Worm (Caenorhabditis elegans): Measurements from ENCODE around the gene F52G3.8.

DNA sequence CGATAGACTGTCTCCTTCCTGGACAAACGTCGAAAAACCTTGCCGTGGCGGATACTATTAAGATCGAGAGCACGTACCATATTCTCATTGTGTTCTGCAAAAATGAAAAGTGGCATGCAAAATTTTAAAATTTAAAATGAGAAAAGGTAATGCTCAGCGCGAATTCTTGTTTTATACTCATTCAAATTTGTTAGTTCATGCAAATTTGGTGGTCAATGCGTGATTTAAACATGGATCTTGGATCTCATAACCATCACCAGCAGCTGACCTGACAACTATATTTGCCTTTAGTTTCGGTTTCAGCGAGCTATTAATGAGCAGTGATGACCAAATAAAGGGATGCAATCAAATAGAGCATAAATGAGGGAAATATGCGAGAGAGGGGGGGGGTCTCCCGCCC lies 23.3 kb upstream of the F52G3.8 start, which contains the start of gene F52G3.5:
- TF ChIP-seq ztf-29 (GFP tag; IDR thresholded peaks at IDR 0.05) = no peak
- TF ChIP-seq med-1 (GFP tag; optimal IDR thresholded peaks at IDR 0.05; ENCODE audit: insufficient read depth) = no peak
- TF ChIP-seq ztf-23 (GFP tag; IDR thresholded peaks at IDR 0.05) = no peak
- no peak for TF ChIP-seq ref-1 (GFP tag; conservative IDR thresholded peaks at IDR 0.05)
- TF ChIP-seq T22C8.4 (GFP tag; IDR thresholded peaks at IDR 0.05) = no peak
- TF ChIP-seq klf-2 (GFP tag; conservative IDR thresholded peaks at IDR 0.05) = no peak

Measured in whole organism, midembryonic.